Worm (Caenorhabditis elegans) whole organism, L2 larva: ENCODE results near the gene C46C2.6.
A peak's percentile ranks its signal among the peaks of the same experiment; 100 is the strongest.

ENCODE experiments used
- C34F6.9 ChIP-seq: fragments of 150-350 bp; optimal IDR thresholded peaks from 2 replicates; lab custom pipeline; 2014; ENCODE audit warnings: missing biosample characterization, missing genetic modification characterization
- F13H6.1 ChIP-seq: sonication (generic microtip); optimal IDR thresholded peaks from 2 replicates; lab custom pipeline; 2016; ENCODE audit warnings: missing genetic modification characterization, missing compliant biosample characterization
- ZK546.5 ChIP-seq: sonication (generic microtip); optimal IDR thresholded peaks from 2 replicates; lab custom pipeline; 2017; ENCODE audit warnings: missing biosample characterization, missing genetic modification characterization
- alr-1 ChIP-seq: fragments of 150-350 bp; optimal IDR thresholded peaks from 2 replicates; lab custom pipeline; 2014; ENCODE audit warnings: missing biosample characterization, missing genetic modification characterization
- aly-2 ChIP-seq: fragments of 150-350 bp; optimal IDR thresholded peaks from 2 replicates; lab custom pipeline; 2014; ENCODE audit warnings: missing biosample characterization, missing genetic modification characterization
- ceh-16 ChIP-seq: fragments of 150-350 bp; optimal IDR thresholded peaks from 2 replicates; lab custom pipeline; 2014; ENCODE audit warnings: missing biosample characterization, missing genetic modification characterization
- ceh-82 ChIP-seq: fragments of 150-350 bp; optimal IDR thresholded peaks from 2 replicates; lab custom pipeline; 2014; ENCODE audit warnings: missing biosample characterization, missing genetic modification characterization
- crh-2 ChIP-seq: sonication (generic microtip); optimal IDR thresholded peaks from 2 replicates; lab custom pipeline; 2017; ENCODE audit warnings: missing biosample characterization, missing genetic modification characterization
- dmd-4 ChIP-seq: sonication (generic microtip); optimal IDR thresholded peaks from 2 replicates; lab custom pipeline; 2017; ENCODE audit warnings: missing biosample characterization, missing genetic modification characterization
- egl-27 ChIP-seq: sonication (generic microtip); optimal IDR thresholded peaks from 3 replicates; lab custom pipeline; 2017; ENCODE audit warnings: missing biosample characterization, missing genetic modification reagents, missing genetic modification characterization
- elt-3 ChIP-seq: sonication (generic microtip); optimal IDR thresholded peaks from 2 replicates; lab custom pipeline; 2017; ENCODE audit warnings: missing biosample characterization, missing genetic modification characterization
- fos-1 ChIP-seq: fragments of 150-350 bp; optimal IDR thresholded peaks from 2 replicates; lab custom pipeline; 2014; ENCODE audit warnings: missing biosample characterization, missing genetic modification characterization
- lin-11 ChIP-seq: fragments of 150-350 bp; sonication (generic microtip); optimal IDR thresholded peaks from 2 replicates; lab custom pipeline; 2014; ENCODE audit warnings: missing biosample characterization, missing genetic modification characterization, inconsistent platforms, mixed read lengths
- lin-39 ChIP-seq: fragments of 150-350 bp; optimal IDR thresholded peaks from 2 replicates; lab custom pipeline; 2014; ENCODE audit warnings: missing biosample characterization, missing genetic modification reagents, missing genetic modification characterization
- lsy-2 ChIP-seq, 2 experiments: fragments of 150-350 bp in 1 of 2; sonication (generic microtip) in 1 of 2; optimal IDR thresholded peaks; 2 replicates each; lab custom pipeline; 2014 to 2017; ENCODE audit warnings: missing biosample characterization in 2 of 2, missing genetic modification characterization in 2 of 2
- mab-5 ChIP-seq: fragments of 150-350 bp; optimal IDR thresholded peaks from 2 replicates; lab custom pipeline; 2014; ENCODE audit warnings: missing biosample characterization, missing genetic modification characterization
- mbf-1 ChIP-seq: sonication (generic microtip); optimal IDR thresholded peaks from 2 replicates; lab custom pipeline; 2017; ENCODE audit warnings: missing biosample characterization, missing genetic modification characterization
- mdl-1 ChIP-seq, 2 experiments: fragments of 150-350 bp in 1 of 2; sonication (generic microtip) in 1 of 2; optimal IDR thresholded peaks; 2 replicates each; lab custom pipeline; 2017; ENCODE audit warnings: missing biosample characterization in 2 of 2, missing genetic modification characterization in 2 of 2
- nhr-10 ChIP-seq: sonication (generic microtip); optimal IDR thresholded peaks from 2 replicates; lab custom pipeline; 2017; ENCODE audit warnings: missing biosample characterization, missing genetic modification characterization
- nhr-129 ChIP-seq: fragments of 150-350 bp; optimal IDR thresholded peaks from 2 replicates; lab custom pipeline; 2014; ENCODE audit warnings: missing biosample characterization, missing genetic modification characterization
- nhr-21 ChIP-seq: fragments of 150-350 bp; optimal IDR thresholded peaks from 2 replicates; lab custom pipeline; 2014; ENCODE audit warnings: missing biosample characterization, missing genetic modification characterization
- nhr-25 ChIP-seq: fragments of 150-350 bp; sonication (generic microtip); optimal IDR thresholded peaks from 3 replicates; lab custom pipeline; 2014; ENCODE audit warnings: missing biosample characterization, missing genetic modification characterization
- sem-4 ChIP-seq: fragments of 150-350 bp; optimal IDR thresholded peaks from 2 replicates; lab custom pipeline; 2014; ENCODE audit warnings: missing biosample characterization, missing genetic modification reagents, missing genetic modification characterization
- skn-1 ChIP-seq: sonication (generic microtip); optimal IDR thresholded peaks from 2 replicates; lab custom pipeline; 2017; ENCODE audit warnings: missing biosample characterization, missing genetic modification characterization
- sma-3 ChIP-seq: sonication (generic microtip); optimal IDR thresholded peaks from 2 replicates; lab custom pipeline; 2016; ENCODE audit warnings: missing genetic modification reagents, missing genetic modification characterization, missing compliant biosample characterization
- sma-9 ChIP-seq, 2 experiments: fragments of 150-350 bp in 1 of 2; sonication (generic microtip) in 1 of 2; optimal IDR thresholded peaks; 2 replicates each; lab custom pipeline; 2014 to 2016; ENCODE audit warnings: missing genetic modification characterization in 2 of 2, mild to moderate bottlenecking in 1 of 2, missing biosample characterization in 1 of 2, missing compliant biosample characterization in 1 of 2, missing genetic modification reagents in 1 of 2, moderate library complexity in 1 of 2
- snpc-4 ChIP-seq: fragments of 150-350 bp; optimal IDR thresholded peaks from 2 replicates; lab custom pipeline; 2014; ENCODE audit warnings: missing biosample characterization, missing genetic modification characterization
- unc-55 ChIP-seq: fragments of 150-350 bp; sonication (generic microtip); optimal IDR thresholded peaks from 3 replicates; lab custom pipeline; 2014; ENCODE audit warnings: missing biosample characterization, missing genetic modification reagents, missing genetic modification characterization
- zag-1 ChIP-seq: fragments of 150-350 bp; optimal IDR thresholded peaks from 2 replicates; lab custom pipeline; 2014; ENCODE audit warnings: missing biosample characterization, missing genetic modification characterization
- ztf-11 ChIP-seq: sonication (generic microtip); optimal IDR thresholded peaks from 2 replicates; lab custom pipeline; 2017; ENCODE audit warnings: missing biosample characterization, missing genetic modification characterization
- ztf-4 ChIP-seq: fragments of 150-350 bp; optimal IDR thresholded peaks from 2 replicates; lab custom pipeline; 2014; ENCODE audit warnings: missing biosample characterization, missing genetic modification characterization

C46C2.6 gene

DNA sequence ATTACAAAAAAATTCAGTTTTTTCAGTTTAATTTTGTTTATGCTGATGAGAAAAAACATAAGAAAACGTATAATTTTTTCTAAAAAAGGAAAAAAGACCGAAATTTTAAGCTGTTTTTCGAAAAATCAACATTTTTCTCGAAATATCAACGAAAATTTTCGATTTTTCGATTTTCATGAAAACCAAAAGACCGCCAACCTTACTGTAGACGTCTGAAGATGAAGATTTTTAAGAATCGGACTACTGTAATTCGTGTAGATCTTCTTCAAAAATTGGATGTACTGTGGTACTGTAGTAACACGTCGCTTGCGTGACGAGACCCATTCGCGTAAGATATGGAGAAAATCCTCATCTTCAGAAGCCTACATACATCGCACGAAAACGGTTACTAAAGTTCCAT is 1.4 kb upstream of the C46C2.6 start:
- TF ChIP-seq dmd-4 = no peak
- TF ChIP-seq mab-5 = no peak
- TF ChIP-seq alr-1 (tag; lab: Kevin White, UChicago) = no peak

- TF ChIP-seq dmd-4 = no peak
- no peak for TF ChIP-seq skn-1
- TF ChIP-seq aly-2 (tag; lab: Kevin White, UChicago) = no peak
- no peak for TF ChIP-seq sem-4 (tag; lab: Kevin White, UChicago)
- TF ChIP-seq mbf-1 (tag; lab: Kevin White, UChicago) = no peak
- TF ChIP-seq nhr-25 = no peak
- TF ChIP-seq sma-9 (GFP tag; optimal IDR thresholded peaks at IDR 0.05; lab: Kevin White, UChicago) = no peak
- no peak for TF ChIP-seq sma-9 (tag; optimal IDR thresholded peaks at IDR 0.05; lab: Kevin White, UChicago)
- no peak for TF ChIP-seq nhr-21 (tag; lab: Kevin White, UChicago)
- no peak for TF ChIP-seq F13H6.1 (tag; lab: Kevin White, UChicago)
Measured at ce11 chrIV:9214823-9215222, 2.6 kb downstream of the C46C2.6 start.

DNA sequence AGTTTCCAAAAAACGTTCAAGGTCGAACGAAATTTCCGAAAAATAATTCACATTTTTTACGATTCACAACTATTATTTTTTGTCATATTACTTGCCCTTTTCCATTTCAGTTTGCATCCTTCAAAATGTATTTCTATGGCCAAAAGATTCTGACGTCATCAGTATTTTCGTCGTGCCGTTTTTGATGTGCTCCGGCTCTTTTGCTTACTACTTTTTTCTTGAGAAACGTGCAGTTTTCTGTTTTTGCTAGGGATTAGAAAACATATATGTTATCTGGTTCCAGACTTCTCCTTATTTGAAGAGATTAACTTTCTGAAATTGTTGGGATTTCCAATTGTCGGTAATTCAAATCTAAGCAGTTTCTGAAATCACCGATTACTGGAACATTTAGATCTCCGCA is 3.6 kb downstream of the C46C2.6 start:
- TF ChIP-seq nhr-10 = no peak
- peak; percentile 24 for TF ChIP-seq unc-55 (GFP tag; lab: Kevin White, UChicago)

- TF ChIP-seq sma-9 (GFP tag; optimal IDR thresholded peaks at IDR 0.05; lab: Kevin White, UChicago) (peak; percentile 73), sma-9 (tag; optimal IDR thresholded peaks at IDR 0.05; lab: Kevin White, UChicago) (no peak), elt-3 (tag; lab: Kevin White, UChicago) (no peak), sem-4 (tag; lab: Kevin White, UChicago) (peak; percentile 66), ceh-16 (tag; lab: Kevin White, UChicago) (no peak), snpc-4 (tag; lab: Kevin White, UChicago) (peak; percentile 7), ztf-11 (tag; lab: Kevin White, UChicago) (no peak), lin-39 (tag; lab: Kevin White, UChicago) (no peak), mdl-1 (tag; optimal IDR thresholded peaks at IDR 0.05; lab: Kevin White, UChicago) (peak; percentile 79 to 89), nhr-10 (no peak), lsy-2 (tag; optimal IDR thresholded peaks at IDR 0.05; lab: Kevin White, UChicago) (peak in 1 of 2 experiments; percentile 66), egl-27 (peak; percentile 28), lin-11 (peak; percentile 39), mab-5 (peak; percentile 25), F13H6.1 (tag; lab: Kevin White, UChicago) (peak; percentile 27), unc-55 (GFP tag; lab: Kevin White, UChicago) (peak; percentile 55), alr-1 (tag; lab: Kevin White, UChicago) (no peak), C34F6.9 (tag; lab: Kevin White, UChicago) (peak; percentile 76), zag-1 (tag; lab: Kevin White, UChicago) (peak; percentile 64), nhr-129 (tag; lab: Kevin White, UChicago) (peak; percentile 60), crh-2 (tag; lab: Kevin White, UChicago) (peak; percentile 63)
Measured at ce11 chrIV:9216437-9216836, 4.2 kb downstream of the C46C2.6 start.

DNA sequence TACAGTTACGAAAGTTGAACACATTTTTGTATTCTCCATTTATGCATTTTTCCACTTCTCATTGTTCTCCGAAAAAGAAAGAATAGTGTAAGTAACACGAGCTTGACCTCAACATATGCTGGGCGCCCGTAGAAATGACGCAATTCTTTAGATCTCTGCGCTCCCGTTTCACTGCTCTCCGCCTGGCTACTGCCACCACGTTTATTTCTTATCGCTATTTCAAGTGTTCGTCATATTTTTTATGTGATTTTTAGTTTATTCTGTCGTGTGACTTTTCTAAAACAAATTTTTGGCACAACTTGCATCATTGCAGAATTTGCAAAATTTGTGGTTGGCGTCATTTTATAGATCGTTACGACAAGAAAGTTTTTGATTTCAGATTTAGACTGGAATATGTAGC is 4.7 kb downstream of the C46C2.6 start:
- peak; percentile 74 for TF ChIP-seq nhr-129 (tag; lab: Kevin White, UChicago)
- peak; percentile 36 for TF ChIP-seq sma-9 (GFP tag; optimal IDR thresholded peaks at IDR 0.05; lab: Kevin White, UChicago)
- TF ChIP-seq sma-9 (tag; optimal IDR thresholded peaks at IDR 0.05; lab: Kevin White, UChicago) = no peak
- TF ChIP-seq fos-1 (tag; lab: Kevin White, UChicago) = peak; percentile 69
- TF ChIP-seq mbf-1 (tag; lab: Kevin White, UChicago) = no peak
- TF ChIP-seq, all 48 proteins: peak for 3

- TF ChIP-seq elt-3 (tag; lab: Kevin White, UChicago) = no peak
- TF ChIP-seq lin-39 (tag; lab: Kevin White, UChicago) = no peak
- no peak for TF ChIP-seq ZK546.5
- TF ChIP-seq crh-2 (tag; lab: Kevin White, UChicago) = no peak
- no peak for TF ChIP-seq sma-3
- TF ChIP-seq mbf-1 (tag; lab: Kevin White, UChicago) = no peak
- no peak for TF ChIP-seq mab-5
- TF ChIP-seq egl-27 = no peak
- no peak for TF ChIP-seq ceh-16 (tag; lab: Kevin White, UChicago)
- TF ChIP-seq C34F6.9 (tag; lab: Kevin White, UChicago) = no peak
- TF ChIP-seq sem-4 (tag; lab: Kevin White, UChicago) = no peak
- no peak for TF ChIP-seq dmd-4
- TF ChIP-seq ztf-4 (tag; lab: Kevin White, UChicago) = no peak
- TF ChIP-seq ceh-82 (tag; lab: Kevin White, UChicago) = no peak
- TF ChIP-seq lin-11 = no peak
Measured at ce11 chrIV:9217426-9217825, 5.2 kb downstream of the C46C2.6 start, which contains the start of gene C46C2.2. Gene C46C2.2 (plus strand): TSS chrIV:9217726.
